Worm (Caenorhabditis elegans): ENCODE results near the gene sqv-7.
A peak's percentile ranks its signal among the peaks of the same experiment; 100 is the strongest.

The sqv-7 gene

DNA sequence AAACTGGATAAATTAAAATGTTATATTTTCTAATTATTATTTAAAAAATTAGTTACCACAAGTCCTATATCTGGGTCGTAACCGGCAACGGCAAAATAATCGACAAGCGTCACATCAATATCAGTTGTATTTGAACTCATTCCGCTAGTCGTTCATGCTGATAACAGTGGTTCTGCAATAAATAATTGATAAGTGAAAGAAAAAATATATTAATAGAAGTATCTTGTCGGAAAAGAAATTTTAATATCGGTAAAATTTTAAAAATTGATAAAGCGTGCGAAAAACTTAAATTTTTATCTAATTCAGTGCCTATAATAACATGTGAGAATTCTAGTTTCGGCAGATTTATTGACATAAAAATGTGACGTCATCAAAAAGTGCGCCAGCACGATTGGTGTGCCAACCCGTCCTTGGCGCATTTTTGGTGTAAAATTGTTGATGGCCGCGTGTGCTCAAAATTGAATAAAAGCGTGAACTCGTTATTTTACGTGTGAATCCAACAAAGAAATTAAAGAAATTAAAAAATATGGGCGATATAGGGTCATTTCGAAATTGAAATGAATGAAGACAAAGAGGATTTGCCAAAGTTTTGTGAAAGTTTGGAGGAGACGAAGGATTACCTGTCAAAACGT, 10.0 kb upstream of the sqv-7 start, which contains the start of the genes lst-6 and lst-5 (continued):
- TF ChIP-seq unc-55 (GFP tag; optimal IDR thresholded peaks at IDR 0.05) (no peak), sdc-2 (tag; optimal IDR thresholded peaks at IDR 0.05) (no peak), pha-4 (tag; optimal IDR thresholded peaks at IDR 0.05) (no peak), C08G9.2 (tag; optimal IDR thresholded peaks at IDR 0.05) (no peak), hlh-13 (GFP tag; optimal IDR thresholded peaks at IDR 0.05) (no peak), ets-4 (tag; optimal IDR thresholded peaks at IDR 0.05) (peak; percentile 11), hlh-30 (tag; optimal IDR thresholded peaks at IDR 0.05; ENCODE audit: insufficient read depth) (peak; percentile 41), pha-2 (tag; optimal IDR thresholded peaks at IDR 0.05) (no peak), che-1 (tag; optimal IDR thresholded peaks at IDR 0.05) (no peak), C38D4.7 (GFP tag; optimal IDR thresholded peaks at IDR 0.05) (no peak), unc-86 (tag; optimal IDR thresholded peaks at IDR 0.05) (no peak)

DNA sequence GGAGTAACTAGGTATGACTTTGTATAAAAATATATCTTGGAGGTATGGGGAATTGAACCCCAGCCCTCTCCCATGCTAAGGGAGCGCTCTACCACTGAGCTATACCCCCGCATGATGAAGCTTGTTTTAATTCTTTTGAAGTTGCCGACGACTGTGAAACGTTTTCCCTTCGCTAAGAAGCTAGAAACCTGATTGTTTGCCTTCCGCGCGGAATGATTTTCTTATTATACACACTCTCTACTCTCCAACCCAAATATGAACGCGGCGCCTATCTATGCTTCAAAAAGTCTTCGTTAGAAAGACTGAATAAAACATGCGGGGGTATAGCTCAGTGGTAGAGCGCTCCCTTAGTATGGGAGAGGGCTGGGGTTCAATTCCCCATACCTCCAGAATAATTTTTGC, 9.5 kb downstream of the sqv-7 start:
- TF ChIP-seq ceh-31 (tag; optimal IDR thresholded peaks at IDR 0.05) = no peak
- no peak for TF ChIP-seq eyg-1 (tag; optimal IDR thresholded peaks at IDR 0.05)
- peak; percentile 4 for TF ChIP-seq nfya-1 (tag; optimal IDR thresholded peaks at IDR 0.05)
- TF ChIP-seq sox-2 (GFP tag; IDR thresholded peaks at IDR 0.05) = no peak
- no peak for TF ChIP-seq npax-4 (tag; optimal IDR thresholded peaks at IDR 0.05)
- no peak for TF ChIP-seq tbx-2 (tag; optimal IDR thresholded peaks at IDR 0.05)
- no peak for TF ChIP-seq ceh-14 (tag; optimal IDR thresholded peaks at IDR 0.05)
- no peak for TF ChIP-seq ceh-19 (GFP tag; optimal IDR thresholded peaks at IDR 0.05)
- no peak for TF ChIP-seq C38D4.7 (GFP tag; optimal IDR thresholded peaks at IDR 0.05)
- TF ChIP-seq ceh-6 (GFP tag; optimal IDR thresholded peaks at IDR 0.05) = no peak
- peak; percentile 7 for TF ChIP-seq sox-4 (tag; optimal IDR thresholded peaks at IDR 0.05)
- no peak for TF ChIP-seq syd-9 (tag; optimal IDR thresholded peaks at IDR 0.05)
- TF ChIP-seq Y22D7AL.16 (tag; optimal IDR thresholded peaks at IDR 0.05) = peak; percentile 13
- peak; percentile 12 for TF ChIP-seq madf-2 (tag; optimal IDR thresholded peaks at IDR 0.05)
- no peak for TF ChIP-seq unc-42 (tag; optimal IDR thresholded peaks at IDR 0.05)
- no peak for TF ChIP-seq pha-4 (tag; optimal IDR thresholded peaks at IDR 0.05)
- TF ChIP-seq hlh-13 (GFP tag; optimal IDR thresholded peaks at IDR 0.05) = no peak
- TF ChIP-seq lim-6 (tag; optimal IDR thresholded peaks at IDR 0.05) = no peak
- no peak for TF ChIP-seq zip-5 (tag; optimal IDR thresholded peaks at IDR 0.05)
- no peak for TF ChIP-seq hlh-6 (tag; optimal IDR thresholded peaks at IDR 0.05)
- TF ChIP-seq F13H6.1 (tag; optimal IDR thresholded peaks at IDR 0.05) = no peak
- no peak for TF ChIP-seq unc-55 (GFP tag; optimal IDR thresholded peaks at IDR 0.05)
- TF ChIP-seq ceh-2 (tag; optimal IDR thresholded peaks at IDR 0.05) = no peak
- TF ChIP-seq ztf-16 (tag; optimal IDR thresholded peaks at IDR 0.05) = no peak
- TF ChIP-seq rnt-1 (tag; optimal IDR thresholded peaks at IDR 0.05) = no peak
- no peak for TF ChIP-seq fkh-10 (GFP tag; optimal IDR thresholded peaks at IDR 0.05)
- no peak for TF ChIP-seq tbx-7 (tag; optimal IDR thresholded peaks at IDR 0.05)
- no peak for TF ChIP-seq ceh-18 (tag; optimal IDR thresholded peaks at IDR 0.05)
- no peak for TF ChIP-seq ceh-22 (tag; optimal IDR thresholded peaks at IDR 0.05)
- no peak for TF ChIP-seq pha-2 (tag; optimal IDR thresholded peaks at IDR 0.05)
- TF ChIP-seq nhr-232 (tag; optimal IDR thresholded peaks at IDR 0.05) = no peak
- no peak for TF ChIP-seq pros-1 (tag; optimal IDR thresholded peaks at IDR 0.05)
- peak; percentile 16 for TF ChIP-seq che-1 (tag; optimal IDR thresholded peaks at IDR 0.05)

DNA sequence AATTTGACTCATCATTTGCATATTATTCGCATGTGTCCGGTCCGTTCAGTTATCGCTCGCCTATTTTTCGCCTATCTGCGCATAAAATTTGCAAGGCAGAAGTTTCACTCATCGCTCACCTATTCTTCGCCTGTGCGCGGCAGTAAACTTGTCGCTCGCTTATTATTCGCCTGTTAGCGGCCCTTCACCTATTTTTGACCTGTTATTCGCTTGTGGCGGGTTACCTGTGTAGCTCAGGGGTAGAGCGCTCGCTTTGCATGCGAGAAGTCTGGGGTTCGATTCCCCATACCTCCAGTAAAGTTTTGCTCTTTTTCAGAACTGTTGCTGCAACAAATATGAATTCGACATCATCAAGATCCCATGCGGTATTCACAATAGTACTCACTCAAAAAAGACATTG, 11.1 kb downstream of the sqv-7 start:
- TF ChIP-seq nhr-232 (tag; optimal IDR thresholded peaks at IDR 0.05) = peak; percentile 77
- TF ChIP-seq elt-4 (tag; optimal IDR thresholded peaks at IDR 0.05) = peak; percentile 30
- TF ChIP-seq dve-1 (tag; optimal IDR thresholded peaks at IDR 0.05) = peak; percentile 33
- peak; percentile 72 for TF ChIP-seq ref-2 (tag; optimal IDR thresholded peaks at IDR 0.05)
- peak; percentile 50 for TF ChIP-seq tbx-2 (tag; optimal IDR thresholded peaks at IDR 0.05)
- peak; percentile 62 for TF ChIP-seq fax-1 (tag; optimal IDR thresholded peaks at IDR 0.05)
- peak; percentile 68 for TF ChIP-seq unc-86 (tag; optimal IDR thresholded peaks at IDR 0.05)
- peak; percentile 22 for TF ChIP-seq K09A11.1 (tag; optimal IDR thresholded peaks at IDR 0.05; ENCODE audit: insufficient read depth)
- TF ChIP-seq syd-9 (tag; optimal IDR thresholded peaks at IDR 0.05) = peak; percentile 62
- peak; percentile 75 for TF ChIP-seq fkh-6 (tag; optimal IDR thresholded peaks at IDR 0.05)
- TF ChIP-seq F13H6.1 (tag; optimal IDR thresholded peaks at IDR 0.05) = peak; percentile 41
- TF ChIP-seq ceh-31 (tag; optimal IDR thresholded peaks at IDR 0.05) = peak; percentile 21
- peak; percentile 42 for TF ChIP-seq C08G9.2 (tag; optimal IDR thresholded peaks at IDR 0.05)
- TF ChIP-seq unc-3 (GFP tag; conservative IDR thresholded peaks at IDR 0.05) = peak; percentile 76
- TF ChIP-seq unc-3 (tag; optimal IDR thresholded peaks at IDR 0.05) = peak; percentile 7
- peak; percentile 74 for TF ChIP-seq sox-2 (GFP tag; IDR thresholded peaks at IDR 0.05)
- TF ChIP-seq ceh-18 (tag; optimal IDR thresholded peaks at IDR 0.05) = peak; percentile 28
- peak; percentile 70 for TF ChIP-seq Y22D7AL.16 (tag; optimal IDR thresholded peaks at IDR 0.05)
- TF ChIP-seq eyg-1 (tag; optimal IDR thresholded peaks at IDR 0.05) = peak; percentile 68
- peak; percentile 87 for TF ChIP-seq ceh-19 (GFP tag; optimal IDR thresholded peaks at IDR 0.05)
- peak; percentile 70 for TF ChIP-seq ttx-3 (tag; optimal IDR thresholded peaks at IDR 0.05)
- peak; percentile 66 for TF ChIP-seq hlh-15 (tag; optimal IDR thresholded peaks at IDR 0.05)
